Fruit fly (Drosophila melanogaster) Kc167 (cell line): ENCODE data around the gene CG7275.

Experiments
- Myc ChIP-seq: fragments of >200 bp; optimal IDR thresholded peaks from 2 replicates; lab custom pipeline; 2017; ENCODE audit warnings: missing external identifiers
- Sin3A ChIP-seq: fragments of >200 bp; optimal IDR thresholded peaks from 2 replicates; lab custom pipeline; 2018; ENCODE audit warnings: missing external identifiers
- h ChIP-seq: fragments of >200 bp; optimal IDR thresholded peaks from 3 replicates; lab custom pipeline; 2018; ENCODE audit warnings: missing external identifiers
- insv ChIP-seq: fragments of >200 bp; optimal IDR thresholded peaks from 3 replicates; lab custom pipeline; 2018; ENCODE audit warnings: missing external identifiers
- psq ChIP-seq: fragments of >200 bp; optimal IDR thresholded peaks from 2 replicates; lab custom pipeline; 2017; ENCODE audit warnings: missing external identifiers
- ttk ChIP-seq: sonication (Bioruptor generic); optimal IDR thresholded peaks from 2 replicates; lab custom pipeline; 2017; ENCODE audit warnings: missing external identifiers

DNA sequence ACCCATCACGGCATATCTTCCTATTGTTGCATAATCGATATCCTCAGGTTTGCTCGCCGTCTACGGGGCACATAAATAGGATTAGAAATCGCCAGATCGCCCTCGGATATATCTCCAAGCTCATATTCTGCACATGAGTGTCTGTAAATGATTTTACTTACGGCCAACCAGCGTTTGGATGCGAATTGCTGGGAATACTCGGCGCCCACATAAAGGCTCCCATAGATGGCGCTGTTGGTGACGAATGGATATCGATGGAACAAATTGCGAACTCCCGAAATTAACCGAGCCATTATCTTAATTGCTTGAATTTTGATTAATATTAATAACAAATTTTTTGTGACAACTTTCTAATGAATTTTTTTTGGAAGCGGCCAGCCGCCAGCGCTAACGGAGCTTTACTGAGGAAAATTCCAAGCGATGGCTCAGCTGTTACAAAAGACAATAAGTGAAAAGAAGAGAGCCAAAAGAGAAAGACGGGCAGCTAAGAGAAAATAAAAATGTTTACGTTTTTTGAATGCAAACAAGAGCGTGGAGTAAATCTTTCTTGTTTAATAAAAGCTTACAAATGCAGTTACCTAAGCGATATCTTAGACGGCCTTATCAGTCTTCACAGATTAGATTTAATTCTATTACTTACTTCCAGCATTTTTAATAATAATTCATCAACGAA is 4.0 kb upstream of the CG7275 start:
- no peak for TF ChIP-seq ttk (lab: Kevin White, UChicago)
- no peak for TF ChIP-seq Myc (lab: Kevin White, UChicago)
- no peak for TF ChIP-seq h (lab: Kevin White, UChicago)
- no peak for TF ChIP-seq psq (lab: Kevin White, UChicago)
- TF ChIP-seq insv (lab: Kevin White, UChicago): no peak
- no peak for TF ChIP-seq Sin3A (lab: Kevin White, UChicago)
